Fruit fly (Drosophila melanogaster) whole organism, embryonic: Measurements from ENCODE around the gene CG14817.

Source experiments
- Asciz ChIP-seq: fragments of 200-800 bp; sonication (Bioruptor generic); optimal IDR thresholded peaks from 2 replicates; lab custom pipeline; 2017; ENCODE audit warnings: missing biosample characterization, mild to moderate bottlenecking, missing genetic modification characterization, missing genetic modification reagents
- B-H1 ChIP-seq: fragments of 200-800 bp; sonication (Bioruptor generic); IDR thresholded peaks from 3 replicates; pipeline ENCODE4 v1.3.6; 2022; ENCODE audit warnings: missing biosample characterization, missing genetic modification characterization
- BEAF-32 ChIP-seq: fragments of 200-800 bp; sonication (Bioruptor generic); optimal IDR thresholded peaks from 3 replicates; lab custom pipeline; 2017; ENCODE audit warnings: missing biosample characterization, missing genetic modification characterization, mild to moderate bottlenecking, moderate library complexity, missing genetic modification reagents
- Bteb2 ChIP-seq: fragments of 200-800 bp; sonication (Bioruptor generic); optimal IDR thresholded peaks from 2 replicates; lab custom pipeline; 2016; ENCODE audit warnings: missing biosample characterization, missing genetic modification characterization
- CG10274 ChIP-seq: fragments of 200-800 bp; sonication (Bioruptor generic); optimal IDR thresholded peaks from 3 replicates; lab custom pipeline; 2017; ENCODE audit warnings: missing biosample characterization, mild to moderate bottlenecking, missing genetic modification characterization
- CG10565 ChIP-seq: fragments of 200-800 bp; sonication (Bioruptor generic); optimal IDR thresholded peaks from 3 replicates; lab custom pipeline; 2016; ENCODE audit warnings: missing biosample characterization, mild to moderate bottlenecking, missing genetic modification characterization
- CG13123 ChIP-seq: fragments of 200-800 bp; sonication (Bioruptor generic); optimal IDR thresholded peaks from 2 replicates; lab custom pipeline; 2016; ENCODE audit warnings: missing biosample characterization, missing genetic modification characterization
- CG15601 ChIP-seq: fragments of 200-800 bp; sonication (Bioruptor generic); optimal IDR thresholded peaks from 3 replicates; lab custom pipeline; 2019; ENCODE audit warnings: missing biosample characterization, mild to moderate bottlenecking, missing genetic modification characterization, moderate library complexity
- CG1602 ChIP-seq: fragments of 200-800 bp; sonication (Bioruptor generic); optimal IDR thresholded peaks from 3 replicates; lab custom pipeline; 2016; ENCODE audit warnings: missing biosample characterization, missing genetic modification characterization
- CG3163 ChIP-seq: fragments of 200-800 bp; sonication (Bioruptor generic); optimal IDR thresholded peaks from 3 replicates; lab custom pipeline; 2016; ENCODE audit warnings: missing biosample characterization, missing genetic modification characterization
- CG4328 ChIP-seq: fragments of 200-800 bp; sonication (Bioruptor generic); optimal IDR thresholded peaks from 3 replicates; lab custom pipeline; 2017; ENCODE audit warnings: missing biosample characterization, missing genetic modification reagents, missing genetic modification characterization
- CG4707 ChIP-seq: fragments of 200-800 bp; sonication (Bioruptor generic); optimal IDR thresholded peaks from 2 replicates; lab custom pipeline; 2018; ENCODE audit warnings: missing biosample characterization, mild to moderate bottlenecking, missing genetic modification characterization, moderate library complexity
- CG6175 ChIP-seq: fragments of 200-800 bp; sonication (Bioruptor generic); IDR thresholded peaks from 3 replicates; pipeline ENCODE4 v1.3.6; 2022; ENCODE audit warnings: missing biosample characterization, missing genetic modification characterization
- CG6272 ChIP-seq: fragments of 200-800 bp; sonication (Bioruptor generic); IDR thresholded peaks from 2 replicates; pipeline ENCODE4 v1.3.6; 2022; ENCODE audit warnings: missing biosample characterization, missing genetic modification characterization
- CG7963 ChIP-seq: fragments of 200-800 bp; sonication (Bioruptor generic); IDR thresholded peaks from 3 replicates; pipeline ENCODE4 v1.3.6; 2022; ENCODE audit warnings: missing biosample characterization, missing genetic modification characterization; ENCODE audit not compliant: partially characterized antibody
- CG9215 ChIP-seq: fragments of 200-800 bp; sonication (Bioruptor generic); IDR thresholded peaks from 2 replicates; pipeline ENCODE4 v1.3.6; 2022; ENCODE audit warnings: missing biosample characterization, missing genetic modification characterization
- CG9727 ChIP-seq: fragments of 200-800 bp; sonication (Bioruptor generic); optimal IDR thresholded peaks from 3 replicates; lab custom pipeline; 2017; ENCODE audit warnings: missing biosample characterization, mild to moderate bottlenecking, missing genetic modification characterization
- CG9932 ChIP-seq: fragments of 200-800 bp; sonication (Bioruptor generic); IDR thresholded peaks from 2 replicates; pipeline ENCODE4 v1.3.6; 2022; ENCODE audit warnings: missing biosample characterization, missing genetic modification characterization
- D19B ChIP-seq: fragments of 200-800 bp; sonication (Bioruptor generic); optimal IDR thresholded peaks from 2 replicates; lab custom pipeline; 2017; ENCODE audit warnings: missing biosample characterization, mild to moderate bottlenecking, missing genetic modification characterization
- Doc2 ChIP-seq: fragments of 200-800 bp; sonication (Bioruptor generic); IDR thresholded peaks from 2 replicates; pipeline ENCODE4 v1.3.6; 2022; ENCODE audit warnings: missing biosample characterization, missing genetic modification characterization
- E2f2 ChIP-seq: fragments of 200-800 bp; sonication (Bioruptor generic); IDR thresholded peaks from 2 replicates; pipeline ENCODE4 v1.3.6; 2022; ENCODE audit warnings: missing biosample characterization, missing genetic modification characterization
- Ets65A ChIP-seq: fragments of 200-800 bp; sonication (Bioruptor generic); peaks from one replicate; lab custom pipeline; 2016; ENCODE audit warnings: missing biosample characterization, missing genetic modification characterization
- GATAe ChIP-seq: fragments of 200-800 bp; sonication (Bioruptor generic); conservative IDR thresholded peaks from 2 replicates; pipeline ENCODE4 v1.3.6; 2022; ENCODE audit warnings: missing biosample characterization, missing genetic modification characterization
- H2.0 ChIP-seq: fragments of 200-800 bp; sonication (Bioruptor generic); IDR thresholded peaks from 2 replicates; pipeline ENCODE4 v1.3.6; 2022; ENCODE audit warnings: missing biosample characterization, missing genetic modification characterization
- HLH3B ChIP-seq: fragments of 200-800 bp; sonication (Bioruptor generic); IDR thresholded peaks from 2 replicates; pipeline ENCODE4 v1.3.6; 2022; ENCODE audit warnings: missing biosample characterization, missing genetic modification characterization
- Hmx ChIP-seq: fragments of 200-800 bp; sonication (Bioruptor generic); optimal IDR thresholded peaks from 2 replicates; lab custom pipeline; 2016; ENCODE audit warnings: missing biosample characterization, missing genetic modification characterization
- Mes4 ChIP-seq: fragments of 200-800 bp; sonication (Bioruptor generic); optimal IDR thresholded peaks from 2 replicates; lab custom pipeline; 2016; ENCODE audit warnings: missing biosample characterization, missing genetic modification characterization
- Poxn ChIP-seq: fragments of 200-800 bp; sonication (Bioruptor generic); IDR thresholded peaks from 2 replicates; pipeline ENCODE4 v1.3.6; 2022; ENCODE audit warnings: missing biosample characterization, missing genetic modification characterization
- Sox102F ChIP-seq: fragments of 200-800 bp; sonication (Bioruptor generic); optimal IDR thresholded peaks from 2 replicates; lab custom pipeline; 2018; ENCODE audit warnings: missing biosample characterization, mild to moderate bottlenecking, missing genetic modification characterization, moderate library complexity
- Sry-β ChIP-seq: fragments of 200-800 bp; sonication (Bioruptor generic); optimal IDR thresholded peaks from 2 replicates; lab custom pipeline; 2018; ENCODE audit warnings: missing biosample characterization, mild to moderate bottlenecking, missing genetic modification characterization, moderate library complexity
- Sry-δ ChIP-seq: fragments of 200-800 bp; sonication (Bioruptor generic); optimal IDR thresholded peaks from 2 replicates; lab custom pipeline; 2016; ENCODE audit warnings: missing biosample characterization, missing genetic modification characterization
- al ChIP-seq: fragments of 200-800 bp; sonication (Bioruptor generic); IDR thresholded peaks from 2 replicates; pipeline ENCODE4 v1.3.6; 2022; ENCODE audit warnings: missing biosample characterization, missing genetic modification characterization
- ara ChIP-seq: fragments of 200-800 bp; sonication (Bioruptor generic); IDR thresholded peaks from 2 replicates; pipeline ENCODE4 v1.3.6; 2022; ENCODE audit warnings: missing biosample characterization, missing genetic modification characterization
- ase ChIP-seq: fragments of 200-800 bp; sonication (Bioruptor generic); IDR thresholded peaks from 3 replicates; pipeline ENCODE4 v1.3.6; 2022; ENCODE audit warnings: missing biosample characterization, missing genetic modification characterization
- bab2 ChIP-seq: fragments of 200-800 bp; sonication (Bioruptor generic); optimal IDR thresholded peaks from 2 replicates; lab custom pipeline; 2016; ENCODE audit warnings: missing biosample characterization, missing genetic modification characterization
- bcd ChIP-seq: fragments of 200-800 bp; sonication (Bioruptor generic); optimal IDR thresholded peaks from 2 replicates; lab custom pipeline; 2017; ENCODE audit warnings: missing biosample characterization, mild to moderate bottlenecking, missing genetic modification characterization
- chn ChIP-seq: fragments of 200-800 bp; sonication (Bioruptor generic); optimal IDR thresholded peaks from 2 replicates; lab custom pipeline; 2016; ENCODE audit warnings: missing biosample characterization, missing genetic modification characterization
- ci ChIP-seq: fragments of 200-800 bp; sonication (Bioruptor generic); IDR thresholded peaks from 3 replicates; pipeline ENCODE4 v1.3.6; 2022; ENCODE audit warnings: missing biosample characterization, missing genetic modification characterization
- danr ChIP-seq: fragments of 200-800 bp; sonication (Bioruptor generic); IDR thresholded peaks from 2 replicates; pipeline ENCODE4 v1.3.6; 2022; ENCODE audit warnings: missing biosample characterization, missing genetic modification characterization
- disco-r ChIP-seq: fragments of 200-800 bp; sonication (Bioruptor generic); optimal IDR thresholded peaks from 2 replicates; lab custom pipeline; 2016; ENCODE audit warnings: missing biosample characterization, missing genetic modification characterization
- dmrt99B ChIP-seq: fragments of 200-800 bp; sonication (Bioruptor generic); optimal IDR thresholded peaks from 2 replicates; lab custom pipeline; 2018; ENCODE audit warnings: missing biosample characterization, mild to moderate bottlenecking, missing genetic modification characterization, moderate library complexity
- eve ChIP-seq, 2 experiments: fragments of >200 bp; optimal IDR thresholded peaks; 2 replicates each; lab custom pipeline; 2017; ENCODE audit warnings: missing biosample characterization in 2 of 2, missing genetic modification characterization in 2 of 2
- ewg ChIP-seq: fragments of 200-800 bp; sonication (Bioruptor generic); optimal IDR thresholded peaks from 3 replicates; lab custom pipeline; 2017; ENCODE audit warnings: mild to moderate bottlenecking, missing biosample characterization, missing genetic modification reagents, missing genetic modification characterization
- gem ChIP-seq: fragments of 200-800 bp; sonication (Bioruptor generic); optimal IDR thresholded peaks from 2 replicates; lab custom pipeline; 2019; ENCODE audit warnings: missing biosample characterization, mild to moderate bottlenecking, missing genetic modification characterization, moderate library complexity
- gro ChIP-seq: fragments of 200-800 bp; sonication (Bioruptor generic); optimal IDR thresholded peaks from 2 replicates; lab custom pipeline; 2016; ENCODE audit warnings: missing biosample characterization, missing genetic modification characterization
- lola ChIP-seq, 3 experiments: fragments of >200 bp in 2 of 3; fragments of 200-800 bp in 1 of 3; sonication (Bioruptor generic) in 1 of 3; optimal IDR thresholded peaks; 2 replicates each; lab custom pipeline; 2017 to 2019; ENCODE audit warnings: missing biosample characterization in 3 of 3, missing genetic modification characterization in 3 of 3, mild to moderate bottlenecking in 1 of 3, moderate library complexity in 1 of 3
- nmo ChIP-seq: fragments of 200-800 bp; sonication (Bioruptor generic); optimal IDR thresholded peaks from 2 replicates; lab custom pipeline; 2018; ENCODE audit warnings: missing biosample characterization, mild to moderate bottlenecking, missing genetic modification characterization, moderate library complexity
- p53 ChIP-seq: fragments of 200-800 bp; sonication (Bioruptor generic); optimal IDR thresholded peaks from 2 replicates; lab custom pipeline; 2016; ENCODE audit warnings: missing biosample characterization, missing genetic modification characterization
- tx ChIP-seq: fragments of 200-800 bp; sonication (Bioruptor generic); optimal IDR thresholded peaks from 2 replicates; lab custom pipeline; 2016; ENCODE audit warnings: missing biosample characterization, missing genetic modification characterization
- unc-4 ChIP-seq: fragments of 200-800 bp; sonication (Bioruptor generic); IDR thresholded peaks from 2 replicates; pipeline ENCODE4 v1.3.6; 2022; ENCODE audit warnings: missing biosample characterization, missing genetic modification characterization; ENCODE audit not compliant: partially characterized antibody
- usp ChIP-seq: fragments of >200 bp; optimal IDR thresholded peaks from 2 replicates; lab custom pipeline; 2017; ENCODE audit warnings: missing biosample characterization, missing genetic modification characterization

CG14817 gene

DNA sequence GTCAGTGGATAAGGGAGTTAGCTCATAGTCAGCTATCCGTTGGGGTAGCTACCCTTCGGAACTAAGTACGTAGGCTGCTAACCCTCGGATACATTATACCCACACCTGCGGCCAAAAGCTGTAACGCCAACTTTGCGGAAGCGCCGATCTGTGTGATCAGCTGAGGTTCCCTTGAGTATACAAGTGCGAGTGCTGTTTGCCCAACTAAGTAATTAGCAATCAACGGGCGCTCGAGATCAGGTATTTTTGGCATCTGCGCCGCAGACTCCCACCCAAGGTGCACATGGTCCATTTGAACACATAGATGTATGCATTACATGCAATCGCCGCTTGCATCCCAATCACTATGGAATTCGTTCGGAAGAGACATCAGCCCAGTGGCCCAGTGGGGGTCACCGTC, 23.0 kb downstream of the CG14817 start (continued):
- TF ChIP-seq CG1602 (GFP tag; lab: Kevin White, UChicago) (no peak), lola (GFP tag; optimal IDR thresholded peaks at IDR 0.05; lab: Kevin White, UChicago) (no peak), Asciz (GFP tag; lab: Kevin White, UChicago) (peak; percentile 54), chn (no peak), CG9215 (GFP tag; lab: Robert Waterston, UW) (no peak), CG10565 (GFP tag; lab: Kevin White, UChicago) (no peak), CG13123 (GFP tag; lab: Kevin White, UChicago) (peak; percentile 40), Sry-δ (peak; percentile 28), CG7963 (no peak), E2f2 (GFP tag; lab: Robert Waterston, UW) (peak; percentile 51), unc-4 (no peak), Sox102F (GFP tag; lab: Kevin White, UChicago) (peak; percentile 14), al (GFP tag; lab: Robert Waterston, UW) (no peak), Ets65A (peak; percentile 82), usp (no peak), CG3163 (GFP tag; lab: Kevin White, UChicago) (peak; percentile 46), danr (GFP tag; lab: Robert Waterston, UW) (0 out of 2 replicates have a peak, but pooled peaks have one; percentile 24), dmrt99B (tag; lab: Kevin White, UChicago) (peak; percentile 26), gem (tag; lab: Kevin White, UChicago) (peak; percentile 36), Doc2 (GFP tag; lab: Robert Waterston, UW) (no peak), Bteb2 (peak; percentile 79), bcd (peak; percentile 54), ci (peak; percentile 61; the same call in 2 of the 3 replicates), H2.0 (GFP tag; lab: Robert Waterston, UW) (peak; percentile 27; the same call in 1 of the 2 replicates), CG4328 (GFP tag; lab: Kevin White, UChicago) (peak; percentile 64), nmo (GFP tag; lab: Kevin White, UChicago) (no peak), CG10274 (GFP tag; lab: Kevin White, UChicago) (peak; percentile 15), ara (GFP tag; lab: Robert Waterston, UW) (no peak), HLH3B (GFP tag; lab: Robert Waterston, UW) (peak; percentile 74; the same call in 1 of the 2 replicates), CG6272 (GFP tag; lab: Robert Waterston, UW) (no peak), GATAe (GFP tag; lab: Robert Waterston, UW) (peak; percentile 34; the same call in 1 of the 2 replicates), disco-r (GFP tag; lab: Kevin White, UChicago) (peak; percentile 59), B-H1 (GFP tag; lab: Robert Waterston, UW) (peak; percentile 38; the same call in 1 of the 3 replicates), CG6175 (GFP tag; lab: Robert Waterston, UW) (peak; percentile 56; the same call in 1 of the 3 replicates), Mes4 (peak; percentile 49), bab2 (peak; percentile 72), CG4707 (GFP tag; lab: Kevin White, UChicago) (no peak), D19B (GFP tag; lab: Kevin White, UChicago) (peak; percentile 56), ewg (peak; percentile 9), BEAF-32 (no peak), CG15601 (tag; lab: Kevin White, UChicago) (no peak), ase (GFP tag; lab: Robert Waterston, UW) (peak; percentile 57; the same call in 2 of the 3 replicates), Hmx (GFP tag; lab: Kevin White, UChicago) (no peak), CG9727 (peak; percentile 57), Poxn (GFP tag; lab: Robert Waterston, UW) (no peak), eve (GFP tag; optimal IDR thresholded peaks at IDR 0.05; lab: Kevin White, UChicago) (no peak), CG9932 (GFP tag; lab: Robert Waterston, UW) (peak; percentile 52), tx (GFP tag; lab: Kevin White, UChicago) (peak; percentile 32), gro (GFP tag; lab: Kevin White, UChicago) (peak; percentile 80), p53 (GFP tag; lab: Kevin White, UChicago) (peak; percentile 31), Sry-β (GFP tag; lab: Kevin White, UChicago) (no peak)
